Worm (Caenorhabditis elegans) whole organism, L4 larva: ENCODE data around the gene citk-2.

Source experiments
- D1046.2 ChIP-seq: fragments of 200-800 bp; sonication (Bioruptor generic); IDR thresholded peaks from 2 replicates; pipeline ENCODE4 v1.3.6; 2022; ENCODE audit warnings: missing genetic modification characterization, missing compliant biosample characterization
- F26F4.8 ChIP-seq: fragments of 200-800 bp; sonication (Bioruptor generic); conservative IDR thresholded peaks from 2 replicates; pipeline ENCODE4 v1.3.6; 2022; ENCODE audit warnings: missing genetic modification characterization, missing compliant biosample characterization
- T20F7.1 ChIP-seq: fragments of 200-800 bp; sonication (Bioruptor generic); optimal IDR thresholded peaks from 2 replicates; lab custom pipeline; 2018; ENCODE audit warnings: mild to moderate bottlenecking, missing genetic modification characterization, missing compliant biosample characterization
- T26A8.4 ChIP-seq: fragments of 200-800 bp; sonication (Bioruptor generic); IDR thresholded peaks from 2 replicates; pipeline ENCODE4 v1.3.6; 2022; ENCODE audit warnings: missing genetic modification characterization, missing compliant biosample characterization
- Y5F2A.4 ChIP-seq: fragments of 200-800 bp; sonication (Bioruptor generic); optimal IDR thresholded peaks from 2 replicates; lab custom pipeline; 2018; ENCODE audit warnings: mild to moderate bottlenecking, missing genetic modification characterization, missing compliant biosample characterization
- ZK546.5 ChIP-seq, 2 experiments: sonication (generic microtip); optimal IDR thresholded peaks; 2 replicates each; lab custom pipeline; 2017; ENCODE audit warnings: missing biosample characterization in 2 of 2, missing genetic modification characterization in 2 of 2
- arid-1 ChIP-seq: fragments of 200-800 bp; sonication (Bioruptor generic); conservative IDR thresholded peaks from 2 replicates; pipeline ENCODE4 v1.3.6; 2022; ENCODE audit warnings: missing genetic modification reagents, missing genetic modification characterization, missing compliant biosample characterization
- ceh-32 ChIP-seq: sonication (generic microtip); optimal IDR thresholded peaks from 2 replicates; lab custom pipeline; 2016; ENCODE audit warnings: mild to moderate bottlenecking, missing genetic modification characterization, missing compliant biosample characterization; ENCODE audit not compliant: poor library complexity
- ceh-44 ChIP-seq: fragments of 200-800 bp; sonication (Bioruptor generic); IDR thresholded peaks from 2 replicates; pipeline ENCODE4 v1.3.6; 2022; ENCODE audit warnings: missing genetic modification reagents, missing genetic modification characterization, missing compliant biosample characterization
- ceh-62 ChIP-seq: sonication (generic microtip); optimal IDR thresholded peaks from 2 replicates; lab custom pipeline; 2017; ENCODE audit warnings: missing biosample characterization, missing genetic modification characterization
- cey-2 ChIP-seq: sonication (generic microtip); optimal IDR thresholded peaks from 3 replicates; lab custom pipeline; 2017; ENCODE audit warnings: missing genetic modification characterization, mild to moderate bottlenecking, missing compliant biosample characterization, antibody characterized with exemption, borderline replicate concordance; ENCODE audit not compliant: insufficient read depth
- daf-12 ChIP-seq: fragments of 150-350 bp; optimal IDR thresholded peaks from 2 replicates; lab custom pipeline; 2014; ENCODE audit warnings: missing biosample characterization, missing genetic modification reagents, missing genetic modification characterization
- dmd-6 ChIP-seq: fragments of 200-800 bp; sonication (Bioruptor generic); IDR thresholded peaks from 2 replicates; pipeline ENCODE4 v1.3.6; 2022; ENCODE audit warnings: missing genetic modification reagents, missing genetic modification characterization, missing compliant biosample characterization
- dmd-8 ChIP-seq: fragments of 200-800 bp; sonication (Bioruptor generic); IDR thresholded peaks from 2 replicates; pipeline ENCODE4 v1.3.6; 2022; ENCODE audit warnings: missing genetic modification characterization, missing compliant biosample characterization
- dpl-1 ChIP-seq: fragments of 150-350 bp; optimal IDR thresholded peaks from 2 replicates; lab custom pipeline; 2014; ENCODE audit warnings: missing biosample characterization, missing genetic modification reagents, missing genetic modification characterization
- duxl-1 ChIP-seq: sonication (generic microtip); optimal IDR thresholded peaks from 2 replicates; lab custom pipeline; 2016; ENCODE audit warnings: mild to moderate bottlenecking, missing genetic modification characterization, moderate library complexity, missing compliant biosample characterization; ENCODE audit not compliant: poor library complexity
- egl-43 ChIP-seq: fragments of 200-800 bp; sonication (Bioruptor generic); IDR thresholded peaks from 2 replicates; pipeline ENCODE4 v1.3.6; 2022; ENCODE audit warnings: missing genetic modification reagents, missing genetic modification characterization, missing compliant biosample characterization
- fkh-10 ChIP-seq: fragments of 150-350 bp; optimal IDR thresholded peaks from 2 replicates; lab custom pipeline; 2014; ENCODE audit warnings: missing biosample characterization, missing genetic modification reagents, missing genetic modification characterization
- fos-1 ChIP-seq: fragments of 150-350 bp; optimal IDR thresholded peaks from 2 replicates; lab custom pipeline; 2014; ENCODE audit warnings: missing biosample characterization, missing genetic modification characterization
- hlh-30 ChIP-seq: sonication (generic microtip); optimal IDR thresholded peaks from 2 replicates; lab custom pipeline; 2017; ENCODE audit warnings: antibody characterized with exemption, mild to moderate bottlenecking, missing genetic modification characterization, missing compliant biosample characterization; ENCODE audit not compliant: insufficient read depth
- jun-1 ChIP-seq: fragments of 150-350 bp; optimal IDR thresholded peaks from 2 replicates; lab custom pipeline; 2014; ENCODE audit warnings: missing biosample characterization, missing genetic modification reagents, missing genetic modification characterization
- lim-7 ChIP-seq: fragments of 200-800 bp; sonication (Bioruptor generic); IDR thresholded peaks from 2 replicates; pipeline ENCODE4 v1.3.6; 2022; ENCODE audit warnings: missing genetic modification characterization, missing compliant biosample characterization
- lin-13 ChIP-seq: fragments of 150-350 bp; optimal IDR thresholded peaks from 2 replicates; lab custom pipeline; 2014; ENCODE audit warnings: missing biosample characterization, missing genetic modification reagents, missing genetic modification characterization
- lin-15B ChIP-seq: fragments of 150-350 bp; sonication (generic microtip); optimal IDR thresholded peaks from 3 replicates; lab custom pipeline; 2014; ENCODE audit warnings: missing biosample characterization, missing genetic modification characterization
- mep-1 ChIP-seq: fragments of 150-350 bp; sonication (generic microtip); optimal IDR thresholded peaks from 3 replicates; lab custom pipeline; 2014; ENCODE audit warnings: missing biosample characterization, missing genetic modification characterization
- mes-2 ChIP-seq: sonication (generic microtip); optimal IDR thresholded peaks from 2 replicates; lab custom pipeline; 2016; ENCODE audit warnings: missing genotype, mild to moderate bottlenecking, missing genetic modification characterization, missing compliant biosample characterization; ENCODE audit not compliant: poor library complexity, severe bottlenecking
- mxl-3 ChIP-seq: fragments of 200-800 bp; sonication (Bioruptor generic); optimal IDR thresholded peaks from 2 replicates; lab custom pipeline; 2018; ENCODE audit warnings: mild to moderate bottlenecking, missing genetic modification characterization, missing compliant biosample characterization
- nhr-102 ChIP-seq: sonication (generic microtip); optimal IDR thresholded peaks from 2 replicates; lab custom pipeline; 2016; ENCODE audit warnings: mild to moderate bottlenecking, missing genetic modification characterization, moderate library complexity, missing compliant biosample characterization
- nhr-237 ChIP-seq: sonication (generic microtip); optimal IDR thresholded peaks from 2 replicates; lab custom pipeline; 2017; ENCODE audit warnings: missing biosample characterization, missing genetic modification characterization
- nhr-42 ChIP-seq: fragments of 200-800 bp; sonication (Bioruptor generic); IDR thresholded peaks from 2 replicates; pipeline ENCODE4 v1.3.6; 2022; ENCODE audit warnings: missing genetic modification characterization, missing compliant biosample characterization
- nhr-48 ChIP-seq: sonication (generic microtip); optimal IDR thresholded peaks from 2 replicates; lab custom pipeline; 2016; ENCODE audit warnings: mild to moderate bottlenecking, missing genetic modification characterization, missing compliant biosample characterization
- rbr-2 ChIP-seq: sonication (generic microtip); optimal IDR thresholded peaks from 2 replicates; lab custom pipeline; 2016; ENCODE audit warnings: missing genotype, missing genetic modification characterization, missing compliant biosample characterization
- snpc-4 ChIP-seq: fragments of 150-350 bp; optimal IDR thresholded peaks from 2 replicates; lab custom pipeline; 2014; ENCODE audit warnings: missing biosample characterization, missing genetic modification characterization
- tra-1 ChIP-seq: fragments of 200-800 bp; sonication (Bioruptor generic); IDR thresholded peaks from 2 replicates; pipeline ENCODE4 v1.3.6; 2022; ENCODE audit warnings: missing genetic modification reagents, missing genetic modification characterization, missing compliant biosample characterization
- unc-130 ChIP-seq: sonication (generic microtip); optimal IDR thresholded peaks from 2 replicates; lab custom pipeline; 2016; ENCODE audit warnings: missing genetic modification reagents, missing genetic modification characterization, missing compliant biosample characterization
- unc-39 ChIP-seq: sonication (generic microtip); optimal IDR thresholded peaks from 2 replicates; lab custom pipeline; 2017; ENCODE audit warnings: missing biosample characterization, missing genetic modification characterization
- ztf-11 ChIP-seq: fragments of 150-350 bp; optimal IDR thresholded peaks from 2 replicates; lab custom pipeline; 2014; ENCODE audit warnings: missing biosample characterization, missing genetic modification characterization

Gene citk-2

DNA sequence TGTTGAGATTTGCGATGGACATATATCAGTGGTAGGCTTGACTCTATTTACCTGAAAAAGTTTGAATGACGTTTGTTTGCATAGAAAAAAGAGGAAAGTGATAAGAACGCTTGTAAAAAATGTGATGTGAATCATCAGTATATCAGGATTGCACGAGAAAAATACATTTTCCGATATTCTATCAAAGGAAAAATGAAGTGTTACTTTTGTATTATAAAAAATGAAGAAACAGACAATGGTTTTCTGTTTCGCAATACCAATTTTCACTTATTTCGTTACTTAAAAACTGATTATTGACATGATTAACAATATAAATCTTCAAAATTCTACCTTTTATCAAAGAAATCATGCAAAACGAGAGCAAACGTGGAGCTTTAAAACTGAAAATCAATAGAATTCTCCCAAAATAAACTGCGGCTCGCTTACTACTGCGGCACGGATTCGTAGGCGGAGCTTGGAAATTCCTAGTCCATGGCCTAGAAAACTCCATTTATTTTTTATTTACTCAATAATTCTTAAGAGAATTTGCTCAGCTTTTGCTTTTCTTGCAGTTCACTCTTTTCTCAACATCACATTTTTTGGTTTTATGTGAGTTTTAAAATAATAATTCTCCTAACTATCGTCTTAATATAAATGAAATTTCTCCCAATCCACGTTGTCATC is 5.7 kb upstream of the citk-2 start, which contains the start of the genes eif-1 and vps-24 (continued):
- TF ChIP-seq fkh-10 (GFP tag; lab: Kevin White, UChicago): peak; percentile 31
- no peak for TF ChIP-seq nhr-237
- TF ChIP-seq lin-13: peak; percentile 48
- no peak for TF ChIP-seq lim-7 (GFP tag; lab: Robert Waterston, UW)
- TF ChIP-seq dmd-8: no peak
- TF ChIP-seq mxl-3 (GFP tag; lab: Kevin White, UChicago): peak; percentile 24
- TF ChIP-seq rbr-2: peak; percentile 3
- TF ChIP-seq lin-15B (tag; lab: Kevin White, UChicago): no peak
- TF ChIP-seq ZK546.5 (tag; optimal IDR thresholded peaks at IDR 0.05; lab: Kevin White, UChicago): no peak
- TF ChIP-seq mep-1: peak; percentile 18
- peak; percentile 96 for TF ChIP-seq mes-2 (tag; lab: Kevin White, UChicago)
- TF ChIP-seq T20F7.1 (GFP tag; lab: Kevin White, UChicago): no peak

DNA sequence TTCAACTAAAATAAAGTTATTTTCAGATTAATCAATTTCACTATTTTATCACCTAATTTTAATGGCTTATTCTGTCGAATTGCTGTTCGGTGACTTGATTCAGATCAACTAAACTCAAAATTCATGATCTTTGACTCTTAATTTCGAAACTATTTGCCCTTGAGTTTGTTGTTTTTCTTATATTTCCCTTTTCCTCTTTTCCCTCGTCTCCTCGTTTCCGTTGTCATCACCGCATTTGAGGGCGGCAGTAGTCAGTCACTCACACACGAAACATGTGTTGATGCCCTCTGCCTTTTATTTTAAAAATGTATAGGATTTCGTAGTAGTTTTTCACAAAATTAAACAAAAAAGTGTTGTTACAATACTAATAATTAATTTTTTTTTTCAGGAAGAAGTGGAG is 4.4 kb upstream of the citk-2 start, which contains the start of gene rnh-1.0:
Gene rnh-1.0, plus strand, starts transcription at position 389 of the 400 bp plus-strand sequence.
- TF ChIP-seq dmd-6 (peak; percentile 7; the same call in 1 of the 2 replicates), hlh-30 (tag; lab: Kevin White, UChicago) (peak; percentile 20), snpc-4 (tag; lab: Kevin White, UChicago) (no peak)

ce11 chrII:4998657-4999056 is 663 bp upstream of the citk-2 start, which contains the start of gene F59A6.11:
F59A6.11 (minus strand) TSS chrII:4998757.
- TF ChIP-seq tra-1 (no peak), lin-15B (tag; lab: Kevin White, UChicago) (no peak), dpl-1 (GFP tag; lab: Kevin White, UChicago) (no peak), ceh-32 (tag; lab: Kevin White, UChicago) (no peak)

- no peak for TF ChIP-seq ZK546.5 (tag; optimal IDR thresholded peaks at IDR 0.05; lab: Kevin White, UChicago)
- TF ChIP-seq duxl-1 (tag; lab: Kevin White, UChicago): no peak
- TF ChIP-seq F26F4.8 (GFP tag; lab: Robert Waterston, UW): no peak
- no peak for TF ChIP-seq T26A8.4 (GFP tag; lab: Robert Waterston, UW)
- TF ChIP-seq dpl-1 (GFP tag; lab: Kevin White, UChicago): no peak
- TF ChIP-seq D1046.2 (GFP tag; lab: Robert Waterston, UW): no peak
- no peak for TF ChIP-seq ztf-11
- no peak for TF ChIP-seq ceh-44 (GFP tag; lab: Robert Waterston, UW)
- TF ChIP-seq cey-2 (tag; lab: Kevin White, UChicago): no peak
- TF ChIP-seq nhr-48 (tag; lab: Kevin White, UChicago): no peak
- no peak for TF ChIP-seq daf-12 (tag; lab: Kevin White, UChicago)
- TF ChIP-seq jun-1 (tag; lab: Kevin White, UChicago): no peak
- TF ChIP-seq nhr-42 (GFP tag; lab: Robert Waterston, UW): no peak
- no peak for TF ChIP-seq unc-130 (GFP tag; lab: Kevin White, UChicago)
- TF ChIP-seq, all 104 proteins: peak for 0
These were observed 2.5 kb downstream of the citk-2 start for ce11 chrII:5001866-5002265.

- TF ChIP-seq unc-39 (tag; lab: Kevin White, UChicago): no peak
- TF ChIP-seq nhr-102 (tag; lab: Kevin White, UChicago): no peak
- TF ChIP-seq fos-1 (tag; lab: Kevin White, UChicago): no peak
- no peak for TF ChIP-seq egl-43 (GFP tag; lab: Robert Waterston, UW)
- no peak for TF ChIP-seq dmd-8
- TF ChIP-seq Y5F2A.4 (GFP tag; lab: Kevin White, UChicago): no peak
- TF ChIP-seq arid-1: no peak
- TF ChIP-seq ceh-62 (tag; lab: Kevin White, UChicago): no peak
- no peak for TF ChIP-seq T26A8.4 (GFP tag; lab: Robert Waterston, UW)
These were observed 4.3 kb downstream of the citk-2 start, which contains the start of gene F59A6.10 for ce11 chrII:5003660-5004059. F59A6.10 (plus strand) TSS chrII:5003960.
